Fruit fly (Drosophila melanogaster): ENCODE data around the gene CG6454.

The CG6454 gene

DNA sequence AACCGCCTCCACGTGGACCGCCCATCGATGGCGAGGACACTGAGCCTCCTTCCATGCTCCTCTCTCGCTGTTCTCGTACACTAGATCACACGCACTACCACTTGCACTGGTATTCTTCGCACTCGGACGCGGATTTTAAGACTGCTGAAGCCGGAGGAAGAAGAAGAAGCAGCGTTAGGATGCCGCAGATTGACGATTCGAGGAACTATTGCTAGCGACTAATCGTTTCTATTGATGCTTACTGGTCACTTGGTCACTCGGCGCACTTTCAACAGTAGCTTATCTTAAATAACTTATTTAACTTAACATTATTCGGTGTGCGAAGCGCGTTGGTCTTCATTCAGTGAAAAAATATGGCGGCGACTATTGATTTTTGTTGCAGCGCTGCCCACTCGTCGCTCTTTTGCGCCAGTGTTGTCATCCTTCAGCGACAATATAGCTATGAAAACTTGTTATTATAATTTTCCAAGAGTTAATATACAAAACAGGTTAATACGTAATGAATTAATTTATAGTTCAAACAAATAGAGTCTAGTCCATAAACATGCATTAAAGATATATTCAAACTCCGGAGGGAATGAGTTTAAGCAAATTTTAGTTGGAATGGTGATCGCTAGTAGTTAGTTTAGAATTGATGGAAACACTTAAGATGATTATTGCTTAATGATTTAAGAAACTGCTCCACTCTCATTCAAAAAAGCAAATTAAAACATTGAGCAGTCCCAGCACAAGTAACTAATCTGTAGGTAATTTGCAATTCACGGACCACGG, at the start of gene CG6454, which contains the start of gene CG5746:
CG6454 (plus strand) TSS at position 763 of the 771 bp plus-strand sequence.
CG5746 (minus strand) TSS at position 372 of the 771 bp plus-strand sequence.
- TF ChIP-seq Jra (GFP tag; optimal IDR thresholded peaks at IDR 0.05) (no peak), dsf (GFP tag; optimal IDR thresholded peaks at IDR 0.05; ENCODE audit: borderline replicate concordance) (no peak), foxo (GFP tag; optimal IDR thresholded peaks at IDR 0.05) (no peak), Abd-B (GFP tag; optimal IDR thresholded peaks at IDR 0.05) (no peak), CG9705 (GFP tag; optimal IDR thresholded peaks at IDR 0.05) (peak; percentile 45), psq (GFP tag; optimal IDR thresholded peaks at IDR 0.05) (peak; percentile 54), Mio (GFP tag; optimal IDR thresholded peaks at IDR 0.05) (no peak), N (GFP tag; optimal IDR thresholded peaks at IDR 0.05) (no peak), tai (GFP tag; optimal IDR thresholded peaks at IDR 0.05) (no peak), dmrt93B (GFP tag; optimal IDR thresholded peaks at IDR 0.05) (no peak), CG32264 (GFP tag; optimal IDR thresholded peaks at IDR 0.05) (peak; percentile 37), br (GFP tag; optimal IDR thresholded peaks at IDR 0.05) (no peak), Hnf4 (GFP tag; optimal IDR thresholded peaks at IDR 0.05) (no peak), Myc (optimal IDR thresholded peaks at IDR 0.05) (peak; percentile 87), sv (GFP tag; optimal IDR thresholded peaks at IDR 0.05) (peak; percentile 56), GATAd (GFP tag; optimal IDR thresholded peaks at IDR 0.05) (no peak), Dif (GFP tag; optimal IDR thresholded peaks at IDR 0.05; ENCODE audit: partially characterized antibody) (no peak), brk (GFP tag; optimal IDR thresholded peaks at IDR 0.05) (no peak), dl (GFP tag; optimal IDR thresholded peaks at IDR 0.05; ENCODE audit: insufficient read depth in 1 of 2, partially characterized antibody in 2 of 2) (no peak), OdsH (GFP tag; optimal IDR thresholded peaks at IDR 0.05) (no peak), ey (GFP tag; optimal IDR thresholded peaks at IDR 0.05) (peak; percentile 59)

DNA sequence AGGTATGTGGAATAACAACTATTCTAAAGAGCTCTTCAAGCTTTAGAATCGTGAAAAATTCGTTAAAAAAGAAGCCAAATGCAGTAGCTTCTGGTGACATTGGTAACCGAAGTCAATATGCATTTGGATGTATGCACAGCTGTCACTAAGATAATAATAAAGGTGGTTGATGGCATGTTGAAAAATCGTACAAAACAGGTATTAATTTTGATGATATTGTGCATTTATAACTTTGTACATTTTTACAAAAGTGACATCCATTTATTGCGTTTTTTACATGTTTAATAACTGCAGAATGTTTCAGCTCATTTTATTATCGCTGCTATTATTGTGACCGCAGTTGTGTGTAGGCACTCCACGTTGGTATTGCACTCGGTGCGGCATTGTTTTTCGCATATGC, 47.5 kb upstream of the CG6454 start:
- TF ChIP-seq OdsH (GFP tag; optimal IDR thresholded peaks at IDR 0.05) (peak; percentile 1), foxo (GFP tag; optimal IDR thresholded peaks at IDR 0.05) (peak in 1 of 2 experiments; percentile 32), GATAd (GFP tag; optimal IDR thresholded peaks at IDR 0.05) (no peak), usp (GFP tag; optimal IDR thresholded peaks at IDR 0.05) (no peak), Hr83 (GFP tag; optimal IDR thresholded peaks at IDR 0.05; ENCODE audit: poor library complexity, severe bottlenecking) (peak; percentile 88)

DNA sequence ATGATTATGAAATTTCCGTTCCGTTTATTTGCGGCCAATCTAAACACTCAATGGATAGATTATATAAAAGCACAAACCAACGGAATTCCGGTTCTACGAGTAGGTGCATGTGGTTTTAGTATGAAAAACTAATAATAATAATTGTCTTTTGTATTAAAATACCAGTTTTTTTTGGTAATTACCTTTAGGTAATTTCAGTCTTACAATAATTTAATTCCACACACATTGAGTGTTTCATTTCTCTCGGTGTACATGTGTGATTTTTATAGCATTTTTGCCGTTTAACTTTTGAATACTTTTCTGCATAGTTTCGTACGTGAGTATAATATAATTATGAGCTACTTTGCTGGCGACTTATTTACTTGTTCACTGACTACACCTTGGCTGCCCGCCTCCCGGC, 45.9 kb upstream of the CG6454 start:
- TF ChIP-seq CG9705 (GFP tag; optimal IDR thresholded peaks at IDR 0.05) (no peak), tai (GFP tag; optimal IDR thresholded peaks at IDR 0.05) (no peak), Hr78 (GFP tag; optimal IDR thresholded peaks at IDR 0.05) (no peak), dl (GFP tag; optimal IDR thresholded peaks at IDR 0.05; ENCODE audit: insufficient read depth in 1 of 2, partially characterized antibody in 2 of 2) (no peak)

DNA sequence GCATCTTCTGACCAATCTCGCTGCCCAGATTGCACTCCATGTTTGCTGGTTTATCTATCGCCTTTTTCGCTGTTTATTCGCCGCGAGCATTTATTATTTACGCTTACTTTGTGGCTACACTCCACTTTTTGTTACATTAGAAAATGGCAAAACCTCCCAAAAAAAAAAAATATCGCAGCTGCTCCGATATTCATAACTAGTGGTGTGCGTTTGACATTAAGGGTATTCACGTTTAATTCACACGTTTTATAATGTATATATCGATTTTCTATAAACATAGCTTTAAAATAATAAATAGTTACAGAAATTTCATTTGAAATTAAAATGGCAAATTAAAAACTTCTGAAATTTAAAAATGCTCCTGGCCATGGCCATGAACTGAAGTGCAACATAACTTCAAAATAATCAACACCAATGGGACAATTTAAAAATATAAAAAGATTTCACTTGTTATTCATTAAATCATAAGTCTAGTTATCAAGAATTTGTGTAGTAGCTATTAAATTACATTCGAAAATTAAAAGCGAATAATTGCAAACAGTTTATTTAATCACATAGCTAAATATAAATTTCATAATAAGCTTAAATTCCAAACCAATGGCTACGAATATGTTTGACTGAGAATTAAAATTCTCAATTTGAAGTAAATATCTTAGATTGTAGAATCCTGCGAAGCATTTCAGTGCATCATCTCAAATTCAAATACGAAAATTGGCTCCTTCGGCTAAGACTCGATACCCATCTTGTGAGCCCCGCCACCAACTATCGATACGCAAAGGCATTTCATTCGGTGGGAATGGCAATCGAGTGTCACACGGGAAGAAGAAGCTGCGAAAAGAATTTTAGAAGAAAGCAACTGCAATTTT, 30.5 kb upstream of the CG6454 start, which contains the start of the genes Nab2 and BRWD3:
Nab2 (minus strand) TSS at position 203 of the 866 bp plus-strand sequence.
BRWD3 (plus strand) TSS at position 784 of the 866 bp plus-strand sequence.
- TF ChIP-seq fru (GFP tag; optimal IDR thresholded peaks at IDR 0.05), result no peak
- TF ChIP-seq GATAd (GFP tag; optimal IDR thresholded peaks at IDR 0.05), result no peak
- TF ChIP-seq Rel (GFP tag; optimal IDR thresholded peaks at IDR 0.05), result no peak
- TF ChIP-seq Rel (tag; optimal IDR thresholded peaks at IDR 0.05), result no peak
- TF ChIP-seq sv (GFP tag; optimal IDR thresholded peaks at IDR 0.05), result peak; percentile 28
- TF ChIP-seq pan (optimal IDR thresholded peaks at IDR 0.05), result no peak
- no peak for TF ChIP-seq Vsx2 (GFP tag; optimal IDR thresholded peaks at IDR 0.05; ENCODE audit: partially characterized antibody)
- no peak for TF ChIP-seq CrebA (GFP tag; optimal IDR thresholded peaks at IDR 0.05; ENCODE audit: borderline replicate concordance)
- no peak for TF ChIP-seq Sp1 (GFP tag; optimal IDR thresholded peaks at IDR 0.05)
- peak in 1 of 2 experiments; percentile 32 for TF ChIP-seq foxo (GFP tag; optimal IDR thresholded peaks at IDR 0.05)
- TF ChIP-seq jim (GFP tag; optimal IDR thresholded peaks at IDR 0.05), result no peak
- TF ChIP-seq tai (GFP tag; optimal IDR thresholded peaks at IDR 0.05), result no peak
- TF ChIP-seq sage (GFP tag; optimal IDR thresholded peaks at IDR 0.05), result no peak
- peak; percentile 26 for TF ChIP-seq Myc (optimal IDR thresholded peaks at IDR 0.05)
- no peak for TF ChIP-seq OdsH (GFP tag; optimal IDR thresholded peaks at IDR 0.05)
- no peak for TF ChIP-seq br (GFP tag; optimal IDR thresholded peaks at IDR 0.05)
- no peak for TF ChIP-seq lola (GFP tag; optimal IDR thresholded peaks at IDR 0.05)
- no peak for TF ChIP-seq Hnf4 (GFP tag; optimal IDR thresholded peaks at IDR 0.05)
- no peak for TF ChIP-seq woc (GFP tag; optimal IDR thresholded peaks at IDR 0.05)
- TF ChIP-seq N (GFP tag; optimal IDR thresholded peaks at IDR 0.05), result no peak
- no peak for TF ChIP-seq h (GFP tag; optimal IDR thresholded peaks at IDR 0.05)
- TF ChIP-seq psq (GFP tag; optimal IDR thresholded peaks at IDR 0.05), result peak; percentile 48
- TF ChIP-seq Dif (GFP tag; optimal IDR thresholded peaks at IDR 0.05; ENCODE audit: partially characterized antibody), result no peak
- TF ChIP-seq Abd-B (GFP tag; optimal IDR thresholded peaks at IDR 0.05), result no peak
- no peak for TF ChIP-seq dl (GFP tag; optimal IDR thresholded peaks at IDR 0.05; ENCODE audit: insufficient read depth in 1 of 2, partially characterized antibody in 2 of 2)
- TF ChIP-seq CG9705 (GFP tag; optimal IDR thresholded peaks at IDR 0.05), result peak; percentile 15
- TF ChIP-seq rgr (GFP tag; optimal IDR thresholded peaks at IDR 0.05), result no peak
- peak; percentile 7 for TF ChIP-seq HLH106 (tag; optimal IDR thresholded peaks at IDR 0.05)
- no peak for TF ChIP-seq dsf (GFP tag; optimal IDR thresholded peaks at IDR 0.05; ENCODE audit: borderline replicate concordance)
- TF ChIP-seq Hr83 (GFP tag; optimal IDR thresholded peaks at IDR 0.05; ENCODE audit: poor library complexity, severe bottlenecking), result peak; percentile 66
- TF ChIP-seq Hr78 (GFP tag; optimal IDR thresholded peaks at IDR 0.05), result no peak
- no peak for TF ChIP-seq CG32264 (GFP tag; optimal IDR thresholded peaks at IDR 0.05)
